Fruit fly (Drosophila melanogaster): ENCODE results near the gene ex.

DNA sequence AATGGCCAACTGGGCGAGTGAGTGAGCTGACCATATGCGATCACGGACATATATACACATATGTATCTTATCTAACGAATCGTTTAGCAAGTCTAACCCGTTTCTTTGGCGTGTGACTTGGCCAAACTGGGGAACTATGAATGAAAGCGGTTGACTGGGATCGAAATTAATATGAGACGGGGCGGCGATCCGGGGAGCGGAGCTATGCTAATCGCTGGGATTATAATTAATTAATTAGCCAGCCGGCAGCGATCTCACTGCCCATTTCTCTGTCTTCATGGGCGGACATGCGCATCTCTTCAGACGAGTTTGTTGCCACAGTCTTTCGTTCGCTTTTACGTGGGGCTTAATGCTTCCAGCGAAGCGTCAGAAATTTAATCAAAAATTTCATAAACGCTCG lies 38.5 kb upstream of the ex start:
- TF ChIP-seq psq (optimal IDR thresholded peaks at IDR 0.05), result no peak
- TF ChIP-seq Sin3A (optimal IDR thresholded peaks at IDR 0.05), result no peak
- no peak for TF ChIP-seq h (optimal IDR thresholded peaks at IDR 0.05)
